Worm (Caenorhabditis elegans): ENCODE results near the gene BE10.1.

ce11 chrIII:12740313-12740712 is 49.0 kb downstream of the BE10.1 start:
- TF ChIP-seq lsy-2 (tag; optimal IDR thresholded peaks at IDR 0.05) (no peak), ZK337.2 (GFP tag; IDR thresholded peaks at IDR 0.05) (no peak), zfp-3 (GFP tag; conservative IDR thresholded peaks at IDR 0.05) (no peak), ceh-82 (tag; optimal IDR thresholded peaks at IDR 0.05) (no peak), lin-1 (GFP tag; IDR thresholded peaks at IDR 0.05) (no peak), F37D6.2 (tag; optimal IDR thresholded peaks at IDR 0.05) (no peak), lin-15B (tag; optimal IDR thresholded peaks at IDR 0.05) (no peak), dpl-1 (GFP tag; optimal IDR thresholded peaks at IDR 0.05) (no peak), unc-62 (GFP tag; optimal IDR thresholded peaks at IDR 0.05 in 1 of 2) (no peak), unc-62 (tag; optimal IDR thresholded peaks at IDR 0.05) (no peak)

Measured in whole organism, L4 larva.